Worm (Caenorhabditis elegans) whole organism, L1 larva: ENCODE measurements around the gene srj-1.
A peak's percentile ranks its signal among the peaks of the same experiment; 100 is the strongest.

Experiments used
- blmp-1 ChIP-seq: fragments of 150-350 bp; optimal IDR thresholded peaks from 2 replicates; lab custom pipeline; 2014; ENCODE audit warnings: missing biosample characterization, missing genetic modification characterization
- ces-1 ChIP-seq: fragments of 150-350 bp; optimal IDR thresholded peaks from 2 replicates; lab custom pipeline; 2014; ENCODE audit warnings: missing biosample characterization, missing genetic modification reagents, missing genetic modification characterization
- efl-1 ChIP-seq, 4 experiments: fragments of 150-350 bp; optimal IDR thresholded peaks in 3 of 4; peaks in 1 of 4; 1 replicate in 1 of 4; 2 replicates in 3 of 4; lab custom pipeline; 2014; ENCODE audit warnings: missing biosample characterization in 2 of 4, missing genetic modification characterization in 2 of 4, missing genetic modification reagents in 2 of 4
- efl-3 ChIP-seq: fragments of 200-800 bp; sonication (Bioruptor generic); optimal IDR thresholded peaks from 2 replicates; lab custom pipeline; 2018; ENCODE audit warnings: mild to moderate bottlenecking, missing genetic modification characterization, missing compliant biosample characterization
- egl-27 ChIP-seq, 2 experiments: fragments of 150-350 bp in 1 of 2; sonication (generic microtip); optimal IDR thresholded peaks; 3 replicates each; lab custom pipeline; 2017 to 2018; ENCODE audit warnings: missing biosample characterization in 2 of 2, missing genetic modification characterization in 2 of 2, missing genetic modification reagents in 2 of 2
- ets-5 ChIP-seq: fragments of 200-800 bp; sonication (Bioruptor generic); IDR thresholded peaks from 2 replicates; pipeline ENCODE4 v1.3.6; 2022; ENCODE audit warnings: missing genetic modification characterization, missing compliant biosample characterization
- fkh-10 ChIP-seq: sonication (generic microtip); optimal IDR thresholded peaks from 2 replicates; lab custom pipeline; 2017; ENCODE audit warnings: missing biosample characterization, missing genetic modification reagents, missing genetic modification characterization
- fkh-8 ChIP-seq: sonication (generic microtip); optimal IDR thresholded peaks from 2 replicates; lab custom pipeline; 2016; ENCODE audit warnings: mild to moderate bottlenecking, missing genetic modification characterization, missing compliant biosample characterization
- hlh-17 ChIP-seq: fragments of 200-800 bp; sonication (Bioruptor generic); optimal IDR thresholded peaks from 2 replicates; lab custom pipeline; 2018; ENCODE audit warnings: missing genetic modification characterization, mild to moderate bottlenecking, missing compliant biosample characterization, moderate library complexity, borderline replicate concordance
- hlh-4 ChIP-seq: sonication (generic microtip); optimal IDR thresholded peaks from 2 replicates; lab custom pipeline; 2016; ENCODE audit warnings: mild to moderate bottlenecking, missing genetic modification characterization, missing compliant biosample characterization
- hpl-2 ChIP-seq: fragments of 150-350 bp; optimal IDR thresholded peaks from 2 replicates; lab custom pipeline; 2014; ENCODE audit warnings: missing biosample characterization, missing genetic modification reagents, missing genetic modification characterization
- jun-1 ChIP-seq: fragments of 150-350 bp; optimal IDR thresholded peaks from 2 replicates; lab custom pipeline; 2014; ENCODE audit warnings: missing biosample characterization, missing genetic modification reagents, missing genetic modification characterization
- lin-14 ChIP-seq: fragments of 200-800 bp; sonication (Bioruptor generic); optimal IDR thresholded peaks from 2 replicates; lab custom pipeline; 2018; ENCODE audit warnings: mild to moderate bottlenecking, missing genetic modification characterization, moderate library complexity, missing compliant biosample characterization
- lin-15B ChIP-seq: fragments of 150-350 bp; sonication (generic microtip); optimal IDR thresholded peaks from 3 replicates; lab custom pipeline; 2014; ENCODE audit warnings: missing biosample characterization, missing genetic modification characterization
- lin-39 ChIP-seq: fragments of 150-350 bp; optimal IDR thresholded peaks from 2 replicates; lab custom pipeline; 2014; ENCODE audit warnings: missing biosample characterization, missing genetic modification reagents, missing genetic modification characterization
- mdl-1 ChIP-seq, 2 experiments: fragments of 150-350 bp; optimal IDR thresholded peaks; 2 replicates each; lab custom pipeline; 2014 to 2017; ENCODE audit warnings: missing biosample characterization in 2 of 2, missing genetic modification characterization in 2 of 2, inconsistent platforms in 1 of 2
- mep-1 ChIP-seq: fragments of 150-350 bp; optimal IDR thresholded peaks from 2 replicates; lab custom pipeline; 2014; ENCODE audit warnings: missing biosample characterization, missing genetic modification characterization
- nhr-11 ChIP-seq: fragments of 150-350 bp; optimal IDR thresholded peaks from 2 replicates; lab custom pipeline; 2014; ENCODE audit warnings: missing biosample characterization, missing genetic modification characterization
- nhr-12 ChIP-seq: sonication (generic microtip); optimal IDR thresholded peaks from 2 replicates; lab custom pipeline; 2017; ENCODE audit warnings: missing biosample characterization, missing genetic modification characterization
- nhr-19 ChIP-seq: fragments of 200-800 bp; sonication (Bioruptor generic); conservative IDR thresholded peaks from 2 replicates; pipeline ENCODE4 v1.3.6; 2022; ENCODE audit warnings: missing genetic modification characterization, missing compliant biosample characterization
- nhr-20 ChIP-seq: sonication (generic microtip); optimal IDR thresholded peaks from 2 replicates; lab custom pipeline; 2016; ENCODE audit warnings: mild to moderate bottlenecking, missing genetic modification characterization, missing compliant biosample characterization
- nhr-28 ChIP-seq: fragments of 150-350 bp; optimal IDR thresholded peaks from 2 replicates; lab custom pipeline; 2014; ENCODE audit warnings: missing biosample characterization, missing genetic modification characterization
- nhr-47 ChIP-seq: sonication (generic microtip); optimal IDR thresholded peaks from 2 replicates; lab custom pipeline; 2016; ENCODE audit warnings: mild to moderate bottlenecking, missing genetic modification characterization, moderate library complexity, missing compliant biosample characterization
- nhr-71 ChIP-seq: sonication (generic microtip); optimal IDR thresholded peaks from 2 replicates; lab custom pipeline; 2016; ENCODE audit warnings: mild to moderate bottlenecking, missing genetic modification characterization, moderate library complexity, missing compliant biosample characterization
- nhr-76 ChIP-seq: sonication (generic microtip); optimal IDR thresholded peaks from 2 replicates; lab custom pipeline; 2017; ENCODE audit warnings: missing biosample characterization, missing genetic modification characterization
- nhr-77 ChIP-seq: fragments of 150-350 bp; optimal IDR thresholded peaks from 2 replicates; lab custom pipeline; 2014; ENCODE audit warnings: missing biosample characterization, missing genetic modification characterization
- nhr-84 ChIP-seq: sonication (generic microtip); optimal IDR thresholded peaks from 2 replicates; lab custom pipeline; 2017; ENCODE audit warnings: missing biosample characterization, missing genetic modification characterization
- nhr-85 ChIP-seq: sonication (generic microtip); peaks from one replicate; lab custom pipeline; 2016; ENCODE audit warnings: missing genetic modification characterization, inconsistent platforms, missing compliant biosample characterization
- pag-3 ChIP-seq: sonication (generic microtip); optimal IDR thresholded peaks from 2 replicates; lab custom pipeline; 2017; ENCODE audit warnings: missing genetic modification characterization, mild to moderate bottlenecking, missing compliant biosample characterization, antibody characterized with exemption, borderline replicate concordance; ENCODE audit not compliant: insufficient read depth
- rnt-1 ChIP-seq: sonication (generic microtip); optimal IDR thresholded peaks from 2 replicates; lab custom pipeline; 2016; ENCODE audit warnings: mild to moderate bottlenecking, missing genetic modification characterization, moderate library complexity, missing compliant biosample characterization
- snpc-4 ChIP-seq: fragments of 150-350 bp; optimal IDR thresholded peaks from 2 replicates; lab custom pipeline; 2014; ENCODE audit warnings: missing biosample characterization, missing genetic modification characterization
- sox-4 ChIP-seq: sonication (generic microtip); optimal IDR thresholded peaks from 2 replicates; lab custom pipeline; 2016; ENCODE audit warnings: missing genetic modification characterization, missing compliant biosample characterization
- sptf-1 ChIP-seq: fragments of 150-350 bp; optimal IDR thresholded peaks from 2 replicates; lab custom pipeline; 2014; ENCODE audit warnings: missing biosample characterization, missing genetic modification characterization
- sup-37 ChIP-seq: fragments of 200-800 bp; sonication (Bioruptor generic); optimal IDR thresholded peaks from 2 replicates; lab custom pipeline; 2018; ENCODE audit warnings: mild to moderate bottlenecking, missing genetic modification characterization, missing compliant biosample characterization
- unc-130 ChIP-seq: fragments of 150-350 bp; optimal IDR thresholded peaks from 2 replicates; lab custom pipeline; 2017; ENCODE audit warnings: missing biosample characterization, missing genetic modification characterization, inconsistent platforms
- unc-62 ChIP-seq: fragments of 150-350 bp; optimal IDR thresholded peaks from 2 replicates; lab custom pipeline; 2014; ENCODE audit warnings: missing biosample characterization, missing genetic modification reagents, missing genetic modification characterization
- unc-86 ChIP-seq: sonication (generic microtip); optimal IDR thresholded peaks from 2 replicates; lab custom pipeline; 2016; ENCODE audit warnings: missing genetic modification characterization, missing compliant biosample characterization
- vab-15 ChIP-seq: sonication (generic microtip); optimal IDR thresholded peaks from 2 replicates; lab custom pipeline; 2017; ENCODE audit warnings: missing genotype, mild to moderate bottlenecking, missing genetic modification characterization, missing compliant biosample characterization
- xbp-1 ChIP-seq: sonication (generic microtip); optimal IDR thresholded peaks from 2 replicates; lab custom pipeline; 2016; ENCODE audit warnings: missing genetic modification characterization, missing compliant biosample characterization
- zag-1 ChIP-seq: fragments of 150-350 bp; optimal IDR thresholded peaks from 2 replicates; lab custom pipeline; 2014; ENCODE audit warnings: missing biosample characterization, missing genetic modification characterization
- ztf-4 ChIP-seq: fragments of 150-350 bp; optimal IDR thresholded peaks from 2 replicates; lab custom pipeline; 2014; ENCODE audit warnings: missing biosample characterization, missing genetic modification characterization

The srj-1 gene

ce11 chrIV:12009046-12009674, 43.9 kb upstream of the srj-1 start:
- TF ChIP-seq unc-86 (tag; lab: Kevin White, UChicago) (no peak), efl-1 (optimal IDR thresholded peaks at IDR 0.05; lab: Kevin White, UChicago) (no peak), efl-1 (GFP tag; optimal IDR thresholded peaks at IDR 0.05 in 1 of 2; lab: Kevin White, UChicago) (peak in 1 of 2 experiments; percentile 41), sox-4 (tag; lab: Kevin White, UChicago) (no peak), lin-14 (peak; percentile 44), nhr-85 (tag; lab: Kevin White, UChicago) (peak; percentile 19), nhr-12 (no peak), rnt-1 (tag; lab: Kevin White, UChicago) (peak; percentile 5), nhr-28 (no peak), fkh-8 (no peak), ces-1 (no peak), mdl-1 (tag; optimal IDR thresholded peaks at IDR 0.05; lab: Kevin White, UChicago) (peak in 1 of 2 experiments; percentile 13), lin-39 (tag; lab: Kevin White, UChicago) (no peak), nhr-71 (peak; percentile 33), egl-27 (tag; optimal IDR thresholded peaks at IDR 0.05; lab: Kevin White, UChicago) (no peak), blmp-1 (tag; lab: Kevin White, UChicago) (peak; percentile 46), nhr-47 (no peak)

ce11 chrIV:12005090-12005770, 40.0 kb upstream of the srj-1 start:
- TF ChIP-seq nhr-85 (tag; lab: Kevin White, UChicago) = peak; percentile 45
- no peak for TF ChIP-seq blmp-1 (tag; lab: Kevin White, UChicago)

ce11 chrIV:11986407-11986806, 21.2 kb upstream of the srj-1 start:
- no peak for TF ChIP-seq nhr-11 (tag; lab: Kevin White, UChicago)
- TF ChIP-seq nhr-20 (tag; lab: Kevin White, UChicago) = no peak
- no peak for TF ChIP-seq hlh-4
- TF ChIP-seq nhr-76 (tag; lab: Kevin White, UChicago) = no peak
- TF ChIP-seq hpl-2 (GFP tag; lab: Kevin White, UChicago) = no peak
- no peak for TF ChIP-seq egl-27 (tag; optimal IDR thresholded peaks at IDR 0.05; lab: Kevin White, UChicago)
- TF ChIP-seq pag-3 (tag; lab: Kevin White, UChicago) = no peak
- TF ChIP-seq hlh-17 (GFP tag; lab: Kevin White, UChicago) = no peak
- no peak for TF ChIP-seq efl-3 (GFP tag; lab: Kevin White, UChicago)
- no peak for TF ChIP-seq xbp-1
- no peak for TF ChIP-seq fkh-10 (GFP tag; lab: Kevin White, UChicago)
- TF ChIP-seq nhr-19 (GFP tag; lab: Robert Waterston, UW) = no peak
- no peak for TF ChIP-seq ets-5 (GFP tag; lab: Robert Waterston, UW)
- no peak for TF ChIP-seq jun-1 (tag; lab: Kevin White, UChicago)
- TF ChIP-seq unc-130 (tag; lab: Kevin White, UChicago) = no peak
- TF ChIP-seq nhr-12 = no peak
- TF ChIP-seq zag-1 (tag; lab: Kevin White, UChicago) = no peak
- no peak for TF ChIP-seq fkh-8
- no peak for TF ChIP-seq ztf-4 (tag; lab: Kevin White, UChicago)

ce11 chrIV:11970171-11970570, 4.9 kb upstream of the srj-1 start, which contains the start of gene ZK829.9:
ZK829.9 (plus strand) TSS chrIV:11970534.
- TF ChIP-seq lin-15B (tag; lab: Kevin White, UChicago) (no peak), vab-15 (tag; lab: Kevin White, UChicago) (no peak), sptf-1 (no peak), sup-37 (GFP tag; lab: Kevin White, UChicago) (no peak), lin-39 (tag; lab: Kevin White, UChicago) (no peak), nhr-77 (tag; lab: Kevin White, UChicago) (no peak), nhr-28 (no peak), nhr-76 (tag; lab: Kevin White, UChicago) (no peak), nhr-84 (tag; lab: Kevin White, UChicago) (no peak), snpc-4 (tag; lab: Kevin White, UChicago) (no peak), unc-62 (GFP tag; lab: Kevin White, UChicago) (no peak), mep-1 (tag; lab: Kevin White, UChicago) (no peak), unc-86 (tag; lab: Kevin White, UChicago) (no peak)
